Worm (Caenorhabditis elegans): ENCODE measurements around the gene rfth-1.
A peak's percentile ranks its signal among the peaks of the same experiment; 100 is the strongest.

rfth-1 gene

DNA sequence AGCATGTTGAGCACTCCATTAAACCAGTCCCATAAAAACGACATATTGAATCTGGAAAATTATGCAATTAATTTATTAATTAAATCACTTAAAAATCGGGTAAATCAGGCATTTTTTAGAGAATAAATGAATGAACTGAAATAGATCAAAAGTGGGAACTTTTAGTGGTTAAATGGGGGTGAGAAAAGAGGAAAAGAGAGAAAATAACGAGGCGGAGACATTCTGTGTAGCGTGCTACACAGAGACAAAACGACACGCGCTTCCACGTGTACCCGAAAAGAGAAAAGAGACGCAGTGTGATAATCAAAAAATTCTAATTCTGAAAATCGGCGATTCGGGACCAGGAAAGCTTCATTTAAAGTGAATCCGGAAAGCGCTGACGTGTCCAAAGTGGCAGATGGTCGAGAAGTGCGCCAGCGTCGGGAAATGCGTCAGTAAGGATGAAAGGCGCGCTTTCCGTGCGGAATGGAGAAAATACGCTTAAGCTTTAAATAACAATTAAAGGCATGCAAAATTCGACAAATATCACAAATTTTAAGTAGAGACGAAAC lies 2.2 kb upstream of the rfth-1 start, which contains the start of gene sar-1 (continued):
- no peak for TF ChIP-seq madf-5 (GFP tag; IDR thresholded peaks at IDR 0.05)
- peak; percentile 75 for TF ChIP-seq nhr-77 (tag; optimal IDR thresholded peaks at IDR 0.05)
- TF ChIP-seq lin-38 (GFP tag; IDR thresholded peaks at IDR 0.05): peak; percentile 83
- peak; percentile 46 for TF ChIP-seq jun-1 (tag; optimal IDR thresholded peaks at IDR 0.05)
- no peak for TF ChIP-seq tag-97 (GFP tag; IDR thresholded peaks at IDR 0.05)
- no peak for TF ChIP-seq daf-12 (tag; optimal IDR thresholded peaks at IDR 0.05)
- TF ChIP-seq spr-1 (tag; optimal IDR thresholded peaks at IDR 0.05): peak; percentile 77
- TF ChIP-seq php-3 (GFP tag; IDR thresholded peaks at IDR 0.05): 0 out of 2 replicates have a peak, but pooled peaks have one; percentile 12
- TF ChIP-seq ctbp-1 (GFP tag; IDR thresholded peaks at IDR 0.05): peak; percentile 45; the same call in 1 of the 2 replicates
- no peak for TF ChIP-seq Y5F2A.4 (GFP tag; optimal IDR thresholded peaks at IDR 0.05)
- TF ChIP-seq lim-7 (GFP tag; IDR thresholded peaks at IDR 0.05): no peak
- no peak for TF ChIP-seq nhr-111 (GFP tag; optimal IDR thresholded peaks at IDR 0.05)
- TF ChIP-seq lin-1 (GFP tag; IDR thresholded peaks at IDR 0.05): peak; percentile 50; the same call in 1 of the 2 replicates
- TF ChIP-seq lin-13 (GFP tag; optimal IDR thresholded peaks at IDR 0.05): peak; percentile 83
- peak; percentile 68; the same call in 1 of the 2 replicates for TF ChIP-seq zfp-3 (GFP tag; conservative IDR thresholded peaks at IDR 0.05)
- peak; percentile 61 to 91 for TF ChIP-seq lsy-2 (tag; optimal IDR thresholded peaks at IDR 0.05)
- peak; percentile 64 for TF ChIP-seq spr-3 (GFP tag; optimal IDR thresholded peaks at IDR 0.05)
- TF ChIP-seq nhr-237 (tag; optimal IDR thresholded peaks at IDR 0.05): no peak
- TF ChIP-seq mes-2 (tag; optimal IDR thresholded peaks at IDR 0.05; ENCODE audit: poor library complexity, severe bottlenecking): peak; percentile 75
- TF ChIP-seq ceh-32 (tag; optimal IDR thresholded peaks at IDR 0.05; ENCODE audit: poor library complexity): no peak
- peak; percentile 66 for TF ChIP-seq ztf-7 (tag; optimal IDR thresholded peaks at IDR 0.05)
- no peak for TF ChIP-seq ZK337.2 (GFP tag; IDR thresholded peaks at IDR 0.05)
- TF ChIP-seq unc-39 (tag; optimal IDR thresholded peaks at IDR 0.05): no peak
- no peak for TF ChIP-seq ama-1 (optimal IDR thresholded peaks at IDR 0.05)
- TF ChIP-seq fkh-10 (GFP tag; optimal IDR thresholded peaks at IDR 0.05): peak; percentile 11
- no peak for TF ChIP-seq fos-1 (tag; optimal IDR thresholded peaks at IDR 0.05)
- TF ChIP-seq nhr-102 (tag; optimal IDR thresholded peaks at IDR 0.05): peak; percentile 85
- TF ChIP-seq sdz-12 (GFP tag; optimal IDR thresholded peaks at IDR 0.05): no peak
- no peak for TF ChIP-seq lin-29 (GFP tag; IDR thresholded peaks at IDR 0.05)
- no peak for TF ChIP-seq zip-11 (GFP tag; IDR thresholded peaks at IDR 0.05)
- no peak for TF ChIP-seq unc-62 (GFP tag; optimal IDR thresholded peaks at IDR 0.05 in 1 of 2)
- no peak for TF ChIP-seq unc-62 (tag; optimal IDR thresholded peaks at IDR 0.05)
- TF ChIP-seq zip-2 (tag; optimal IDR thresholded peaks at IDR 0.05): peak; percentile 14
- TF ChIP-seq ceh-28 (tag; optimal IDR thresholded peaks at IDR 0.05): no peak
- no peak for TF ChIP-seq nhr-25 (tag; optimal IDR thresholded peaks at IDR 0.05; ENCODE audit: borderline replicate concordance, insufficient read depth)
- TF ChIP-seq mdt-29 (GFP tag; IDR thresholded peaks at IDR 0.05): peak; percentile 50; the same call in 1 of the 2 replicates
- peak; percentile 83 for TF ChIP-seq mep-1 (tag; optimal IDR thresholded peaks at IDR 0.05)
- 0 out of 2 replicates have a peak, but pooled peaks have one; percentile 12 for TF ChIP-seq saeg-2 (GFP tag; IDR thresholded peaks at IDR 0.05)
- no peak for TF ChIP-seq R02D3.7 (tag; optimal IDR thresholded peaks at IDR 0.05)
- TF ChIP-seq F49E8.2 (tag; optimal IDR thresholded peaks at IDR 0.05; ENCODE audit: borderline replicate concordance): peak; percentile 36
- TF ChIP-seq duxl-1 (tag; optimal IDR thresholded peaks at IDR 0.05; ENCODE audit: poor library complexity): peak; percentile 71
- no peak for TF ChIP-seq lin-15B (tag; optimal IDR thresholded peaks at IDR 0.05)
- no peak for TF ChIP-seq snpc-4 (tag; optimal IDR thresholded peaks at IDR 0.05)
- no peak for TF ChIP-seq ceh-82 (tag; optimal IDR thresholded peaks at IDR 0.05)
- TF ChIP-seq gei-8 (GFP tag; optimal IDR thresholded peaks at IDR 0.05): no peak
- peak; percentile 78 for TF ChIP-seq egl-43 (GFP tag; IDR thresholded peaks at IDR 0.05)
- TF ChIP-seq zfp-2 (tag; optimal IDR thresholded peaks at IDR 0.05): peak; percentile 4
- peak; percentile 62; the same call in 1 of the 2 replicates for TF ChIP-seq snpc-1.2 (GFP tag; IDR thresholded peaks at IDR 0.05)
- TF ChIP-seq nhr-42 (GFP tag; IDR thresholded peaks at IDR 0.05): 0 out of 2 replicates have a peak, but pooled peaks have one; percentile 59
- TF ChIP-seq unc-130 (GFP tag; optimal IDR thresholded peaks at IDR 0.05): no peak
